Worm (Caenorhabditis elegans): ENCODE data around the gene rad-23.

ce11 chrII:11658854-11659253 lies 6.3 kb upstream of the rad-23 start:
- TF ChIP-seq dpl-1 (GFP tag; optimal IDR thresholded peaks at IDR 0.05) (no peak), nhr-77 (tag; optimal IDR thresholded peaks at IDR 0.05) (no peak), nhr-11 (tag; optimal IDR thresholded peaks at IDR 0.05) (no peak), nhr-12 (tag; optimal IDR thresholded peaks at IDR 0.05) (no peak), unc-62 (GFP tag; optimal IDR thresholded peaks at IDR 0.05) (no peak), sox-4 (tag; optimal IDR thresholded peaks at IDR 0.05) (no peak), nhr-28 (tag; optimal IDR thresholded peaks at IDR 0.05) (no peak)
